Worm (Caenorhabditis elegans): ENCODE measurements around the gene snap-29.

The snap-29 gene

ce11 chrIII:8794793-8795192 lies 18.7 kb downstream of the snap-29 start (continued):
- 0 out of 2 replicates have a peak, but pooled peaks have one; percentile 38 for TF ChIP-seq vab-7 (GFP tag; IDR thresholded peaks at IDR 0.05)
- peak; percentile 75; the same call in 1 of the 2 replicates for TF ChIP-seq tra-1 (GFP tag; IDR thresholded peaks at IDR 0.05)
- no peak for TF ChIP-seq Y105C5A.15 (GFP tag; IDR thresholded peaks at IDR 0.05)
- TF ChIP-seq lin-13 (GFP tag; optimal IDR thresholded peaks at IDR 0.05) = peak; percentile 25
- no peak for TF ChIP-seq snpc-4 (tag; optimal IDR thresholded peaks at IDR 0.05)
- TF ChIP-seq mdt-29 (GFP tag; IDR thresholded peaks at IDR 0.05) = no peak
- no peak for TF ChIP-seq zip-2 (tag; optimal IDR thresholded peaks at IDR 0.05)
- peak; percentile 49; the same call in 1 of the 2 replicates for TF ChIP-seq lin-1 (GFP tag; IDR thresholded peaks at IDR 0.05)
- 0 out of 2 replicates have a peak, but pooled peaks have one; percentile 49 for TF ChIP-seq nhr-41 (GFP tag; IDR thresholded peaks at IDR 0.05)
- peak; percentile 89 for TF ChIP-seq nhr-25 (tag; optimal IDR thresholded peaks at IDR 0.05; ENCODE audit: borderline replicate concordance, insufficient read depth)
- TF ChIP-seq Y48G9A.11 (GFP tag; IDR thresholded peaks at IDR 0.05) = no peak
- no peak for TF ChIP-seq nhr-10 (tag; optimal IDR thresholded peaks at IDR 0.05)
- no peak for TF ChIP-seq daf-8 (GFP tag; IDR thresholded peaks at IDR 0.05)
- TF ChIP-seq zfp-3 (GFP tag; conservative IDR thresholded peaks at IDR 0.05) = 0 out of 2 replicates have a peak, but pooled peaks have one; percentile 57
- peak; percentile 40 for TF ChIP-seq nhr-6 (tag; optimal IDR thresholded peaks at IDR 0.05)
- TF ChIP-seq mxl-2 (GFP tag; conservative IDR thresholded peaks at IDR 0.05) = no peak
- peak in 1 of 2 experiments; percentile 99 for TF ChIP-seq unc-62 (GFP tag; optimal IDR thresholded peaks at IDR 0.05 in 1 of 2)
- TF ChIP-seq unc-62 (tag; optimal IDR thresholded peaks at IDR 0.05) = no peak
- TF ChIP-seq lin-15B (tag; optimal IDR thresholded peaks at IDR 0.05) = no peak
- TF ChIP-seq attf-4 (tag; optimal IDR thresholded peaks at IDR 0.05) = no peak
- TF ChIP-seq dpl-1 (GFP tag; optimal IDR thresholded peaks at IDR 0.05) = peak; percentile 47
- TF ChIP-seq fos-1 (tag; optimal IDR thresholded peaks at IDR 0.05) = no peak
- TF ChIP-seq nhr-77 (tag; optimal IDR thresholded peaks at IDR 0.05) = peak; percentile 12
- no peak for TF ChIP-seq ces-1 (GFP tag; optimal IDR thresholded peaks at IDR 0.05)
- TF ChIP-seq Y5F2A.4 (GFP tag; optimal IDR thresholded peaks at IDR 0.05) = no peak
- no peak for TF ChIP-seq nhr-237 (tag; optimal IDR thresholded peaks at IDR 0.05)
- no peak for TF ChIP-seq fkh-10 (GFP tag; optimal IDR thresholded peaks at IDR 0.05)
- peak; percentile 88 for TF ChIP-seq mxl-3 (GFP tag; optimal IDR thresholded peaks at IDR 0.05)
- no peak for TF ChIP-seq spr-1 (tag; optimal IDR thresholded peaks at IDR 0.05)
- TF ChIP-seq hlh-30 (tag; optimal IDR thresholded peaks at IDR 0.05; ENCODE audit: insufficient read depth) = peak; percentile 79
- TF ChIP-seq egl-43 (GFP tag; IDR thresholded peaks at IDR 0.05) = peak; percentile 80
- TF ChIP-seq dmd-8 (GFP tag; IDR thresholded peaks at IDR 0.05) = no peak
- peak; percentile 38 to 80 for TF ChIP-seq mdl-1 (tag; optimal IDR thresholded peaks at IDR 0.05)
- TF ChIP-seq gei-8 (GFP tag; optimal IDR thresholded peaks at IDR 0.05) = peak; percentile 42
- TF ChIP-seq daf-16 (GFP tag; optimal IDR thresholded peaks at IDR 0.05) = no peak
- peak; percentile 53 for TF ChIP-seq daf-16 (tag; optimal IDR thresholded peaks at IDR 0.05)
- no peak for TF ChIP-seq unc-130 (GFP tag; optimal IDR thresholded peaks at IDR 0.05)
- TF ChIP-seq duxl-1 (tag; optimal IDR thresholded peaks at IDR 0.05; ENCODE audit: poor library complexity) = peak; percentile 30
- TF ChIP-seq cey-2 (tag; optimal IDR thresholded peaks at IDR 0.05; ENCODE audit: borderline replicate concordance, insufficient read depth) = peak; percentile 28
- TF ChIP-seq lin-38 (GFP tag; IDR thresholded peaks at IDR 0.05) = peak; percentile 64
- TF ChIP-seq nhr-102 (tag; optimal IDR thresholded peaks at IDR 0.05) = peak; percentile 48
- TF ChIP-seq mep-1 (tag; optimal IDR thresholded peaks at IDR 0.05) = peak; percentile 85
- TF ChIP-seq nhr-28 (tag; optimal IDR thresholded peaks at IDR 0.05) = peak; percentile 99
- no peak for TF ChIP-seq zip-11 (GFP tag; IDR thresholded peaks at IDR 0.05)
- TF ChIP-seq nhr-111 (GFP tag; optimal IDR thresholded peaks at IDR 0.05) = no peak
- peak; percentile 85 for TF ChIP-seq T26A8.4 (GFP tag; IDR thresholded peaks at IDR 0.05)
- no peak for TF ChIP-seq ZK546.5 (tag; optimal IDR thresholded peaks at IDR 0.05)
- TF ChIP-seq lin-29 (GFP tag; IDR thresholded peaks at IDR 0.05) = no peak
- TF ChIP-seq ztf-7 (tag; optimal IDR thresholded peaks at IDR 0.05) = peak; percentile 25
- peak; percentile 76 for TF ChIP-seq mes-2 (tag; optimal IDR thresholded peaks at IDR 0.05; ENCODE audit: poor library complexity, severe bottlenecking)
